Worm (Caenorhabditis elegans) whole organism, dauer: Measurements from ENCODE around the gene F22E5.11.
"Not testable (repeated sequence)": the region's sequence is repeated elsewhere in the genome, so short reads cannot be mapped to it uniquely, and the experiment has no call there.

Experiments used
- unc-62 ChIP-seq: sonication (generic microtip); optimal IDR thresholded peaks from 2 replicates; lab custom pipeline; 2017; ENCODE audit warnings: missing biosample characterization, missing genetic modification reagents, missing genetic modification characterization

Gene F22E5.11

ce11 chrII:2649539-2649938, 5.1 kb upstream of the F22E5.11 start, which contains the start of the genes F22E5.13 and F22E5.6:
Gene F22E5.13, minus strand, starts transcription at chrII:2649639.
Gene F22E5.6, plus strand, starts transcription at chrII:2649835.
- TF ChIP-seq unc-62 (GFP tag; lab: Kevin White, UChicago): no peak

- TF ChIP-seq unc-62 (GFP tag; lab: Kevin White, UChicago): no peak
These were observed 4.6 kb upstream of the F22E5.11 start for ce11 chrII:2649015-2649414.

- not testable (repeated sequence) for TF ChIP-seq unc-62 (GFP tag; lab: Kevin White, UChicago)
These were observed 2.4 kb upstream of the F22E5.11 start, which contains the start of gene F22E5.12 for ce11 chrII:2646756-2647155. Gene F22E5.12, minus strand, starts transcription at chrII:2646856.

DNA sequence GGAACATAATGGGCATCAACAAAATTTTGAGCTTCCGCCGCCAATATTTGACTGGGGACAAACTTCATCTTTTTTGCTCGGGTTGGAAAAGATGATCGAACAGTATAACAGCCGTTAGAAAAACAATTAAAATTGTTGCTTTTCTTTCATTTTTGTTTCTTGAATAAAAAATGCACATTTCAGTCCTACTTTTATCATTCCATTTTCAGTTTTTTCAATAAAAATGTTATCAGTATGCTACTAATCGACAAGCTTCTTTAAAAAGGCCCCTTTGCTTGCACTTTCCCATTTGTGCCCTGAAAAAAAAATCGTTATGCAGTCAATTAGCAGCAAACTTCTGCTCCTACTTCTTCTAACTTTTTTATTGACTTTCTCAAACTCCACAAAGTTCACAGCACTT, 2.6 kb downstream of the F22E5.11 start, which contains the start of gene F22E5.7:
Gene F22E5.7, plus strand, starts transcription at position 301 of the 400 bp plus-strand sequence.
- TF ChIP-seq unc-62 (GFP tag; lab: Kevin White, UChicago): no peak

ce11 chrII:2640982-2641381, 3.4 kb downstream of the F22E5.11 start, which contains the start of gene F22E5.23:
Gene F22E5.23, plus strand, starts transcription at chrII:2641282.
- no peak for TF ChIP-seq unc-62 (GFP tag; lab: Kevin White, UChicago)

DNA sequence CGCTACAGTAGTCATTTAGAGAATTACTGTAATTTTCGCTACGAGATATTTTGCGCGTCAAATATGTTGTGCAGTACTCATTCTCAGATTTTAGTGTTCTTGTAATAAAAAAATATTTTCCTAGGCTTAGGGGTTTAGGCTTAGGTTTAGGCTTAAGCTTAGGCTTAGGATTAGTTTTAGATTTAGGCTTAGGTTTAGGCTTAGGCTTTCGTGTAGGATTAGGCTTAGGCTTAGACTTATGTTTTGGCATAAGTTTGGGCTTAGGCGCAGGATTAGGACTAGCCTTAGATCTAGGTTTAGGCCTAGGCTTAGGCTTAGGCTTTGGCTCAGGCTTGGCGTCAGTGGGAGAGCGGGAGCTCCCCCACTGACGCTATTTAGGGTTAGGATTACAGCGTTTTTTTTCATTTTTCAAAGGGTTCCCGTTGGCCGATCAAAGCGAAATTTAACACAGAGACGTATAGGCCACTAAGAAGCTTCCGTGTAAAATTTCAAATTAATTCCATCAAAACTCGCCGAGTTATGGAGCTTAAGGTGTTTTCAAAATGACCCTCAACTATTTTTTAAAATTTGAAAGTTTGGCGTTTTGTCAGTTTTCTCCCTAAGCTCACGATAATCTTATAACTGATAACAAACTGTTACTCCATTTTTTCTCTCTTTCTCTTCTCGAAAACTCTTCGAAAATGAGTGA, 4.9 kb downstream of the F22E5.11 start, which contains the start of gene F22E5.8:
Gene F22E5.8, plus strand, starts transcription at position 638 of the 688 bp plus-strand sequence.
- not testable (repeated sequence) for TF ChIP-seq unc-62 (GFP tag; lab: Kevin White, UChicago)

- TF ChIP-seq unc-62 (GFP tag; lab: Kevin White, UChicago): no peak
These were observed 6.3 kb downstream of the F22E5.11 start, which contains the start of gene F22E5.9 for ce11 chrII:2638062-2638461. Gene F22E5.9, plus strand, starts transcription at chrII:2638388.

DNA sequence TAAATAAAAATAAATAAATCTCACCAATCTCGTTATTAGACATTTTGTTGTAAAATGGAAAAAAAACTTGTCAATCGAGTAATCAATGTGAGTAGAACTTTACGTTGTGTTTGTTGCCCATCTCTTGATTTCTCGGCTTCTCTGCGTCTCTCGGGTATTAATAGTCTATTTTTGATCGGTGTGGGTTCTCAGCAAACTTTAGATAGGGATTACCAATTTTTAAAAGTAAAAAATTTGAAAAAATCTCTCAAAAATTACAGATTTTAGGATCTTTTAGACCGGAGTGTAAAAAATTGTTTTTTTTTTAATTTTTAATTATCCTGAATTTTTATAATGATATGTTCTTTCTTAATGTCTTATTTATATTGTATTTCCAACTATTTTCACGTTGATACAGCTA, 7.0 kb downstream of the F22E5.11 start, which contains the start of gene F22E5.21:
Gene F22E5.21, minus strand, starts transcription at position 101 of the 400 bp plus-strand sequence.
- TF ChIP-seq unc-62 (GFP tag; lab: Kevin White, UChicago): no peak

DNA sequence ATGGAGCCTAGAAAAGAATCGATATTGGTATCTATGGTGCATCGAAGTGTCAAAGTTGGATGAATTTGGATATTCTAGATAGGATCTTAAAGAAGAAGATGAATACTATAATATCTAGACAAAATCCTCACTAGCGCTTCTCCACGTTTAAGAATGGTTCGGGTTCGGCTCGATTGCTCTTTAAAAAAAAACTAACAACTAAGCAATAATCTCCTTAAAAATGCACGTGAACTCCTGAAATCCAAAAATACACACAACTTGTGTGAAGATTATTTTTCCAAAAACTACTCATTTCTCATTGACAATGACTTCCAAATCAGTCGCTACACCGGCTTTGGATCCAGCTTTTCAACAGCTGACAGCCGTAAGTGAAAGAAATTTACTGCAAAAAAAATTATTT, 13.2 kb downstream of the F22E5.11 start, which contains the start of gene D2062.1:
Gene D2062.1, plus strand, starts transcription at position 301 of the 400 bp plus-strand sequence.
- no peak for TF ChIP-seq unc-62 (GFP tag; lab: Kevin White, UChicago)

ce11 chrII:2629270-2629669, 15.1 kb downstream of the F22E5.11 start, which contains the start of gene sri-37:
Gene sri-37, plus strand, starts transcription at chrII:2629570.
- no peak for TF ChIP-seq unc-62 (GFP tag; lab: Kevin White, UChicago)

DNA sequence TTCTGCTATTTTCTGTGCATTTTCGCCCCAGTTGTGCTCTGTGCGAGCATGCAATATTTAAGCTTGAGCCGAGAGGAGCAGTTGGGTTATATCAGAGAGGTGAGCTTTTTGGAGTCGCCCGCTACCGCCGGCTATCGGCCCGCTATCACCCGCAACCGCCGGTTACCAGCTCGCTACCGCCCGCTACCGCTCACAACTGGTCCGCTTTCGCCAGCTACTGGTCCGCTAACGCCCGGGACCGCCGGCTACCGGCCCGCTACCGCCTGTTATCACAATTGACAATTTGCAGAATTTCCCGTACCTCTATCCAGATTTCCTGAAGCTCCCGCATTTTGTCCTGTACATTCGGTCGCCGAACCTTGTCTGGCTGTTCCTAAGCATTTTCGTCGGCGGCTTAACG, 16.0 kb downstream of the F22E5.11 start:
- no peak for TF ChIP-seq unc-62 (GFP tag; lab: Kevin White, UChicago)

ce11 chrII:2627154-2627799, 17.1 kb downstream of the F22E5.11 start, which contains the start of gene sri-71:
Gene sri-71, plus strand, starts transcription at chrII:2627749.
- TF ChIP-seq unc-62 (GFP tag; lab: Kevin White, UChicago): no peak

DNA sequence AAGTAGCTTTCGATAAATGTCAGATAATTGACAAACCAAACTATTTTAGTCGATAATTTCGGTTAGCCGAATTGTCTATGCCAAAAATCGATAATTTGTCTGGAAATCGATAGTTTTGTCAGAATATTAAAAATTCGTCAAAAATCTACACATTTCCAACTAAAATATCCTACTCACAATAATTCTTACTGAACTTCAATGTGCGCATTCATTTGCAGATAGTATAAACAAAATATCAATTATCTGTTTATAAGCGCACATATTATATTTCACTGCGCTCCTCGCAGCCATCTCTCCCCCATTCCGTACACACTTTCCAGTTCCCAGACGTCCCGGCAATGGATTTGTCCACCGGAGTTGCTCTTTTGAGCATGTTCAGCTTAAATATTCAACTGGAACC, 19.6 kb downstream of the F22E5.11 start, which contains the start of gene lgc-28:
Gene lgc-28, plus strand, starts transcription at position 301 of the 400 bp plus-strand sequence.
- TF ChIP-seq unc-62 (GFP tag; lab: Kevin White, UChicago): no peak

- not testable (repeated sequence) for TF ChIP-seq unc-62 (GFP tag; lab: Kevin White, UChicago)
These were observed 21.4 kb downstream of the F22E5.11 start, which contains the start of gene D2062.4 for ce11 chrII:2622936-2623452. Gene D2062.4, plus strand, starts transcription at chrII:2623402.

DNA sequence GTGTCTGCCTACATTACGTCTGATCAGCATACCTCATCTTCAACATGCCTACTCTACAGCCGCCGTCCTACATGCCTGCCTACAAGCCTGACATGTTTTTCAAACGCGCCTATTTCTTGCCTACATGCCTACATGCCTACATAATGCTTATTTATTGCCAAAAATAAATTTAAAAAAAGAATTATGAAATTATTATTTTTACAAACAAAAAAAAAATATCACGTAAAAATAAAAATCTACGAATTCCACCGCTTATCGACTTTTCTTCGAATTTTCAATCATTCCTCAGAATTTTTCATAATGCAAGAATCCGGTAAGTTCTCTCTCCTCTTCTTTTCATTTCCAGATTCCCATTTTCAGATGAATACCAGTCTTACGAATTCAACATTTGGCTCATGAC, 21.9 kb downstream of the F22E5.11 start, which contains the start of gene D2062.5:
Gene D2062.5, plus strand, starts transcription at position 301 of the 400 bp plus-strand sequence.
- no peak for TF ChIP-seq unc-62 (GFP tag; lab: Kevin White, UChicago)
